Worm (Caenorhabditis elegans): ENCODE data around the gene vig-1.

- TF ChIP-seq F49E8.2 (tag; optimal IDR thresholded peaks at IDR 0.05; ENCODE audit: insufficient read depth) = peak; percentile 92
- no peak for TF ChIP-seq sdz-38 (tag; optimal IDR thresholded peaks at IDR 0.05)
- 0 out of 2 replicates have a peak, but pooled peaks have one; percentile 43 for TF ChIP-seq F39B2.1 (GFP tag; IDR thresholded peaks at IDR 0.05)
- peak; percentile 75 for TF ChIP-seq nhr-80 (tag; optimal IDR thresholded peaks at IDR 0.05)
- no peak for TF ChIP-seq him-1 (tag; optimal IDR thresholded peaks at IDR 0.05)
- TF ChIP-seq pha-4 (tag; optimal IDR thresholded peaks at IDR 0.05) = peak; percentile 97
Observed at ce11 chrII:1320412-1320811, 425 bp upstream of the vig-1 start.

Measured in whole organism, young adult.